Fruit fly (Drosophila melanogaster) whole organism, adult: ENCODE results near the gene Acp26Ab.

Experiments used
- CG12768 ChIP-seq: fragments of 200-800 bp; sonication (Bioruptor generic); optimal IDR thresholded peaks from 2 replicates; lab custom pipeline; 2017; ENCODE audit warnings: missing biosample characterization, missing genetic modification characterization, mild to moderate bottlenecking, moderate library complexity, missing genetic modification reagents
- CG14711 ChIP-seq: fragments of 200-800 bp; sonication (Bioruptor generic); optimal IDR thresholded peaks from 2 replicates; lab custom pipeline; 2018; ENCODE audit warnings: missing biosample characterization, mild to moderate bottlenecking, missing genetic modification characterization, moderate library complexity
- CG5204 ChIP-seq: fragments of 200-800 bp; sonication (Bioruptor generic); optimal IDR thresholded peaks from 2 replicates; lab custom pipeline; 2016; ENCODE audit warnings: missing biosample characterization, missing genetic modification characterization
- Clk ChIP-seq: fragments of 200-800 bp; sonication (Bioruptor generic); optimal IDR thresholded peaks from 2 replicates; lab custom pipeline; 2017; ENCODE audit warnings: missing biosample characterization, missing genetic modification characterization
- bab1 ChIP-seq: fragments of 200-800 bp; sonication (Bioruptor generic); optimal IDR thresholded peaks from 3 replicates; lab custom pipeline; 2019; ENCODE audit warnings: missing biosample characterization, mild to moderate bottlenecking, missing genetic modification characterization, moderate library complexity
- ovo ChIP-seq: fragments of 200-800 bp; sonication (Bioruptor generic); optimal IDR thresholded peaks from 2 replicates; lab custom pipeline; 2016; ENCODE audit warnings: missing biosample characterization, missing genetic modification characterization
- tj ChIP-seq: fragments of 200-800 bp; sonication (Bioruptor generic); optimal IDR thresholded peaks from 3 replicates; lab custom pipeline; 2017; ENCODE audit warnings: missing biosample characterization, mild to moderate bottlenecking, missing genetic modification characterization, moderate library complexity

dm6 chr2L:5866791-5867190 lies 25.9 kb downstream of the Acp26Ab start:
- TF ChIP-seq CG5204 (GFP tag; lab: Kevin White, UChicago): no peak
- TF ChIP-seq CG14711 (tag; lab: Kevin White, UChicago): no peak
- TF ChIP-seq CG12768 (GFP tag; lab: Kevin White, UChicago): no peak
- no peak for TF ChIP-seq Clk
- no peak for TF ChIP-seq tj
- TF ChIP-seq bab1 (GFP tag; lab: Kevin White, UChicago): no peak
- no peak for TF ChIP-seq ovo (GFP tag; lab: Kevin White, UChicago)
